Worm (Caenorhabditis elegans): ENCODE data around the gene F57G8.7.
A peak's percentile ranks its signal among the peaks of the same experiment; 100 is the strongest.

The F57G8.7 gene

ce11 chrV:16370039-16370438 lies 41.1 kb downstream of the F57G8.7 start (continued):
- TF ChIP-seq swsn-7 (tag; optimal IDR thresholded peaks at IDR 0.05), result peak; percentile 76
- TF ChIP-seq nhr-12 (tag; optimal IDR thresholded peaks at IDR 0.05), result no peak
- TF ChIP-seq mdl-1 (tag; optimal IDR thresholded peaks at IDR 0.05), result peak in 1 of 2 experiments; percentile 63
- TF ChIP-seq sptf-1 (tag; optimal IDR thresholded peaks at IDR 0.05), result no peak
- no peak for TF ChIP-seq aha-1 (tag; optimal IDR thresholded peaks at IDR 0.05)
- peak; percentile 75 for TF ChIP-seq nhr-19 (GFP tag; conservative IDR thresholded peaks at IDR 0.05)
- TF ChIP-seq ceh-90 (tag; optimal IDR thresholded peaks at IDR 0.05), result no peak
- TF ChIP-seq rnt-1 (tag; optimal IDR thresholded peaks at IDR 0.05), result peak; percentile 88
- peak; percentile 73 for TF ChIP-seq mep-1 (tag; optimal IDR thresholded peaks at IDR 0.05)
- no peak for TF ChIP-seq zag-1 (tag; optimal IDR thresholded peaks at IDR 0.05)
- peak; percentile 74 for TF ChIP-seq nhr-20 (tag; optimal IDR thresholded peaks at IDR 0.05)
- no peak for TF ChIP-seq unc-98 (GFP tag; IDR thresholded peaks at IDR 0.05)
- TF ChIP-seq tbx-2 (tag; optimal IDR thresholded peaks at IDR 0.05), result peak; percentile 74
- no peak for TF ChIP-seq alr-1 (tag; optimal IDR thresholded peaks at IDR 0.05; ENCODE audit: borderline replicate concordance)
- TF ChIP-seq grh-1 (GFP tag; IDR thresholded peaks at IDR 0.05), result 0 out of 2 replicates have a peak, but pooled peaks have one; percentile 40
- TF ChIP-seq egl-13 (tag; optimal IDR thresholded peaks at IDR 0.05), result peak; percentile 42
- no peak for TF ChIP-seq unc-86 (tag; optimal IDR thresholded peaks at IDR 0.05)
- TF ChIP-seq irx-1 (tag; optimal IDR thresholded peaks at IDR 0.05), result peak; percentile 65
- TF ChIP-seq nhr-28 (tag; optimal IDR thresholded peaks at IDR 0.05), result no peak
- no peak for TF ChIP-seq sox-4 (tag; optimal IDR thresholded peaks at IDR 0.05)
- no peak for TF ChIP-seq ceh-88 (GFP tag; IDR thresholded peaks at IDR 0.05)
- peak in 1 of 6 experiments; percentile 32 for TF ChIP-seq elt-3 (tag; optimal IDR thresholded peaks at IDR 0.05)
- no peak for TF ChIP-seq vab-15 (tag; optimal IDR thresholded peaks at IDR 0.05)
- no peak for TF ChIP-seq mef-2 (tag; optimal IDR thresholded peaks at IDR 0.05)
- peak; percentile 10 for TF ChIP-seq jun-1 (tag; optimal IDR thresholded peaks at IDR 0.05)
- peak; percentile 20 for TF ChIP-seq C04F5.9 (tag; optimal IDR thresholded peaks at IDR 0.05)
- TF ChIP-seq dsc-1 (tag; optimal IDR thresholded peaks at IDR 0.05), result peak; percentile 70
- TF ChIP-seq ama-1 (optimal IDR thresholded peaks at IDR 0.05), result no peak
- TF ChIP-seq efl-3 (GFP tag; optimal IDR thresholded peaks at IDR 0.05), result no peak
- TF ChIP-seq nhr-84 (tag; optimal IDR thresholded peaks at IDR 0.05), result no peak
- peak; percentile 18 to 55 (median 47) for TF ChIP-seq dpl-1 (GFP tag; optimal IDR thresholded peaks at IDR 0.05)
- TF ChIP-seq pqm-1 (tag; optimal IDR thresholded peaks at IDR 0.05), result no peak
- no peak for TF ChIP-seq nhr-237 (tag; optimal IDR thresholded peaks at IDR 0.05)
- peak; percentile 61 to 86 for TF ChIP-seq lin-35 (GFP tag; optimal IDR thresholded peaks at IDR 0.05)
- TF ChIP-seq sup-37 (GFP tag; optimal IDR thresholded peaks at IDR 0.05), result peak; percentile 18
- TF ChIP-seq pag-3 (tag; optimal IDR thresholded peaks at IDR 0.05; ENCODE audit: borderline replicate concordance, insufficient read depth), result no peak
- TF ChIP-seq mab-9 (GFP tag; IDR thresholded peaks at IDR 0.05), result no peak
- peak; percentile 3 for TF ChIP-seq blmp-1 (tag; optimal IDR thresholded peaks at IDR 0.05)
- no peak for TF ChIP-seq nhr-76 (tag; optimal IDR thresholded peaks at IDR 0.05)
- peak; percentile 47 for TF ChIP-seq xbp-1 (tag; optimal IDR thresholded peaks at IDR 0.05)
- no peak for TF ChIP-seq lin-14 (GFP tag; optimal IDR thresholded peaks at IDR 0.05)
- no peak for TF ChIP-seq pax-3 (tag; optimal IDR thresholded peaks at IDR 0.05)
- TF ChIP-seq tlp-1 (tag; optimal IDR thresholded peaks at IDR 0.05), result no peak
- no peak for TF ChIP-seq hlh-4 (tag; optimal IDR thresholded peaks at IDR 0.05)
- no peak for TF ChIP-seq lin-15B (tag; optimal IDR thresholded peaks at IDR 0.05)
- peak; percentile 49 for TF ChIP-seq nhr-85 (tag)
- peak; percentile 88 for TF ChIP-seq nhr-90 (tag; optimal IDR thresholded peaks at IDR 0.05; ENCODE audit: poor library complexity)
- TF ChIP-seq hlh-17 (GFP tag; optimal IDR thresholded peaks at IDR 0.05; ENCODE audit: borderline replicate concordance), result no peak
- peak; percentile 7; the same call in 1 of the 2 replicates for TF ChIP-seq isw-1 (GFP tag; IDR thresholded peaks at IDR 0.05)
- no peak for TF ChIP-seq lir-3 (tag; optimal IDR thresholded peaks at IDR 0.05; ENCODE audit: poor library complexity)
- TF ChIP-seq snu-23 (GFP tag; optimal IDR thresholded peaks at IDR 0.05), result peak; percentile 81
- TF ChIP-seq fos-1 (tag; optimal IDR thresholded peaks at IDR 0.05), result peak; percentile 20
- TF ChIP-seq unc-62 (GFP tag; optimal IDR thresholded peaks at IDR 0.05), result no peak
- TF ChIP-seq F16B12.6 (tag; optimal IDR thresholded peaks at IDR 0.05), result peak; percentile 7

All from whole organism, L1 larva.